Worm (Caenorhabditis elegans) whole organism, young adult: Measurements from ENCODE around the gene T25B9.9.

Experiments used
- B0261.1 ChIP-seq: sonication (generic microtip); optimal IDR thresholded peaks from 2 replicates; lab custom pipeline; 2016; ENCODE audit warnings: mild to moderate bottlenecking, missing genetic modification characterization, moderate library complexity, missing compliant biosample characterization
- B0336.3 ChIP-seq: fragments of 200-800 bp; sonication (Bioruptor generic); IDR thresholded peaks from 2 replicates; pipeline ENCODE4 v1.3.6; 2022; ENCODE audit warnings: missing genetic modification characterization, missing compliant biosample characterization
- C06A6.2 ChIP-seq: fragments of 200-800 bp; sonication (Bioruptor generic); conservative IDR thresholded peaks from 2 replicates; pipeline ENCODE4 v1.3.6; 2022; ENCODE audit warnings: missing genetic modification characterization, missing compliant biosample characterization
- atf-7 ChIP-seq: sonication (generic microtip); optimal IDR thresholded peaks from 2 replicates; lab custom pipeline; 2017; ENCODE audit warnings: mild to moderate bottlenecking, missing genetic modification characterization, missing compliant biosample characterization
- ceh-91 ChIP-seq: fragments of 200-800 bp; sonication (Bioruptor generic); IDR thresholded peaks from 2 replicates; pipeline ENCODE4 v1.3.6; 2022; ENCODE audit warnings: missing genetic modification reagents, missing genetic modification characterization, missing compliant biosample characterization
- dpl-1 ChIP-seq: fragments of 150-350 bp; optimal IDR thresholded peaks from 2 replicates; lab custom pipeline; 2014; ENCODE audit warnings: missing biosample characterization, missing genetic modification reagents, missing genetic modification characterization
- let-526 ChIP-seq: fragments of 200-800 bp; sonication (Bioruptor generic); IDR thresholded peaks from 2 replicates; pipeline ENCODE4 v1.3.6; 2022; ENCODE audit warnings: missing genetic modification reagents, missing genetic modification characterization, missing compliant biosample characterization
- nhr-80 ChIP-seq: sonication (generic microtip); optimal IDR thresholded peaks from 2 replicates; lab custom pipeline; 2016; ENCODE audit warnings: missing genetic modification characterization, missing compliant biosample characterization
- pha-4 ChIP-seq: fragments of 150-350 bp; sonication (generic microtip); optimal IDR thresholded peaks from 2 replicates; lab custom pipeline; 2014; ENCODE audit warnings: missing biosample characterization, missing genetic modification reagents, missing genetic modification characterization
- snpc-4 ChIP-seq, 5 experiments: fragments of 150-350 bp in 1 of 5; sonication (generic microtip) in 4 of 5; optimal IDR thresholded peaks; 2 replicates each; lab custom pipeline; 2014 to 2018; ENCODE audit warnings: missing genetic modification characterization in 5 of 5, missing biosample characterization in 3 of 5, antibody characterized with exemption in 2 of 5, mild to moderate bottlenecking in 2 of 5, missing compliant biosample characterization in 2 of 5, missing genotype in 2 of 5, moderate library complexity in 2 of 5, missing genetic modification reagents in 1 of 5
- unc-130 ChIP-seq: sonication (generic microtip); optimal IDR thresholded peaks from 2 replicates; lab custom pipeline; 2016; ENCODE audit warnings: missing genetic modification reagents, missing genetic modification characterization, missing compliant biosample characterization
- unc-62 ChIP-seq: fragments of 150-350 bp; optimal IDR thresholded peaks from 2 replicates; lab custom pipeline; 2014; ENCODE audit warnings: missing biosample characterization, missing genetic modification reagents, missing genetic modification characterization
- ztf-22 ChIP-seq: fragments of 200-800 bp; sonication (Bioruptor generic); optimal IDR thresholded peaks from 2 replicates; lab custom pipeline; 2018; ENCODE audit warnings: mild to moderate bottlenecking, missing genetic modification characterization, moderate library complexity, missing compliant biosample characterization

ce11 chrIV:10780583-10780982 lies 11.1 kb downstream of the T25B9.9 start, which contains the start of gene swt-3:
- TF ChIP-seq unc-62 (GFP tag; lab: Kevin White, UChicago): no peak
- TF ChIP-seq nhr-80 (tag; lab: Kevin White, UChicago): no peak
- TF ChIP-seq ceh-91 (GFP tag; lab: Robert Waterston, UW): no peak
- TF ChIP-seq atf-7 (tag; lab: Kevin White, UChicago): no peak
- no peak for TF ChIP-seq B0336.3
- TF ChIP-seq unc-130 (GFP tag; lab: Kevin White, UChicago): no peak
- no peak for TF ChIP-seq pha-4 (tag; lab: Kevin White, UChicago)
- TF ChIP-seq snpc-4 (GFP tag; optimal IDR thresholded peaks at IDR 0.05; lab: Kevin White, UChicago): no peak
- TF ChIP-seq snpc-4 (tag; optimal IDR thresholded peaks at IDR 0.05; lab: Kevin White, UChicago): no peak
- TF ChIP-seq let-526 (GFP tag; lab: Robert Waterston, UW): no peak
- no peak for TF ChIP-seq C06A6.2
- TF ChIP-seq ztf-22 (GFP tag; lab: Kevin White, UChicago): no peak
- no peak for TF ChIP-seq B0261.1 (tag; lab: Kevin White, UChicago)
- TF ChIP-seq dpl-1: no peak
